Fruit fly (Drosophila melanogaster): Measurements from ENCODE around the gene Secp43.

Secp43 gene

DNA sequence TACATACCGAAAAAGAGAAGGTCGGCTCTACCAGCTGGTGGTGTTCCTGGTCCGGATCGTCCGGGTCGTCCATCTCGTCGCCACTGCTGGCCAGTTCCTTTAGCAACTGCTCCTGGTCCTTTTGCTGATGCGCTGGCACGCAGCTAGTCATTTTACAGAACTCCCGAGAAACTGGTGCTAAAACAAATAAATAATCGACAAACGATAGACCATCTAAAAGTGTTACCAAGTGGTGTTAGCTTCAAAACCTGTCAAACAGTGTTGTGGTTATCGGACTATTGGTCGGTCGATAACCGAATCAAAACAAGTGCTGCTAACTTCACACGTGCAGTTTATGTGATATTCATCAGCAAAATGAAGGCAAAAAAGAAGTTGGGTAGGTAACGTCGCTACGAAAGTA lies 9.8 kb downstream of the Secp43 start, which contains the start of the genes morgue and Elp3:
Gene morgue, minus strand, starts transcription at position 224 of the 400 bp plus-strand sequence.
Gene Elp3, plus strand, starts transcription at position 276 of the 400 bp plus-strand sequence.
- TF ChIP-seq psq (optimal IDR thresholded peaks at IDR 0.05), result no peak
- TF ChIP-seq CG8478 (optimal IDR thresholded peaks at IDR 0.05), result no peak
- TF ChIP-seq pan (optimal IDR thresholded peaks at IDR 0.05), result no peak
- TF ChIP-seq Dll (optimal IDR thresholded peaks at IDR 0.05), result no peak
- TF ChIP-seq usp (GFP tag; optimal IDR thresholded peaks at IDR 0.05), result no peak

dm6 chr2L:4442010-4442587 lies 12.2 kb downstream of the Secp43 start, which contains the start of the genes Sfp24F and CG15432:
Sfp24F (minus strand) TSS chr2L:4442060.
CG15432 (plus strand) TSS chr2L:4442320.
- TF ChIP-seq pan (optimal IDR thresholded peaks at IDR 0.05) (no peak), CG8478 (optimal IDR thresholded peaks at IDR 0.05) (no peak), psq (optimal IDR thresholded peaks at IDR 0.05) (no peak), EcR (GFP tag; optimal IDR thresholded peaks at IDR 0.05) (no peak), Dll (optimal IDR thresholded peaks at IDR 0.05) (no peak), usp (GFP tag; optimal IDR thresholded peaks at IDR 0.05) (no peak)

DNA sequence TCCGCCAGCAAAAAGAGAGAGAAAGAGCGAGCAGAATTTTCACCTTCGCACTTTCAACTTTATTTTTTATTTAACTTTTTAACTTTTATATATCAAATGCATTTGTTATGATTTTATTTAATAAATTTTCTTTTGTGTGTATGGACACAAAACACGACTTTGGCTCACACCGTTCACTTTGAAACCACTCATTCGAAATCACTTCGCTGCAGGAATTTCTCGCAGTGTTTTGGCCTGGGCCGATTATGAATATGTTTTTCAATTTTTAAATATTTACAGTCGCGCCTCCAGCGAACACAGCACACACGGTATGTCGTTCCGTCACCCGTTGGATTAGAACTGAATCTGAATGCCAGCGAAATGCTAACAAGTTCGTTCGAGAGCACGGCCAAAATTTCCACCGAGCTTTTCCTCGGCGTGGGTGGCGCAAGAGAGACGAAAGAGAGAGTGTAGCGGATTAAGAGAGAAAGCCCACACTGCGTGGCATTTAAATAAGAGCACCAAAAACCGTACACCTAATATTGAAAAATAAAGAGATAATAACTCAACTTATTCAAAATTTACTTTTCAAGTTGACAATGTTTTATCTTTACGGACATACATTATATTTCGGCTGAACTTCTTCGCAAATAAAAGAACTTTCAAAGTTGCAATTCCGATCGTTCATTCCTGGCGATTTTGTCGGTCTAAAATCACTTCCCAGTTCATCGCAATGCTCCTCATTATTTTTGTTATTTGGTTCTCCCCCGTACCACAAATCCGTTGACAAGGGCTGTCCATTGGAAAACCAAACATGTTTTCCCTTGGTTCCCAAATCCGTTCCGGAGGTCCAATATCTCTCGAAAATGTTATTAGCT lies 13.1 kb downstream of the Secp43 start, which contains the start of gene CG15431:
Gene CG15431, minus strand, starts transcription at position 402 of the 857 bp plus-strand sequence.
- TF ChIP-seq CG8478 (optimal IDR thresholded peaks at IDR 0.05) (no peak), usp (GFP tag; optimal IDR thresholded peaks at IDR 0.05) (no peak), pan (optimal IDR thresholded peaks at IDR 0.05) (no peak), psq (optimal IDR thresholded peaks at IDR 0.05) (no peak), Dll (optimal IDR thresholded peaks at IDR 0.05) (no peak), EcR (GFP tag; optimal IDR thresholded peaks at IDR 0.05) (no peak)

DNA sequence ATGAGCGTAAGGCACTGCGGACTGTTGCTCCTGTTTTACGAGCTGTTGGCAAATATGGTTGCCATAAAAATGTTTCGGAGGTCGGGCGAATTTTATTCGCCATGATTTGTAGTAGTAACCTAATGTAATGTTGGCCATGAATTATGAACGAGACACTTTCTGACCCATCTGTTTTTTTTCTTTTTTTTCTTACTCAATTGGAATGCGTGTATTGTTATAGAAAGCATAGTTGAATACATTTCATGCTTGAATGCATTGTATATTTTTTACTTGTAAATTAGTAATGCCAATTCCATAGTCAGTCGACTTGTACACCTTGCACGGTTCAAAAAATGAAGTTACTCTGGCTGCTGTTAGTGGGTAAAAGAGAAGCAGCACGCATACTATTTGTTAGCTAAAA lies 16.8 kb downstream of the Secp43 start, which contains the start of gene CG43056:
Gene CG43056, plus strand, starts transcription at position 301 of the 400 bp plus-strand sequence.
- TF ChIP-seq psq (optimal IDR thresholded peaks at IDR 0.05) (no peak), pan (optimal IDR thresholded peaks at IDR 0.05) (no peak), Dll (optimal IDR thresholded peaks at IDR 0.05) (no peak), usp (GFP tag; optimal IDR thresholded peaks at IDR 0.05) (no peak), CG8478 (optimal IDR thresholded peaks at IDR 0.05) (no peak), EcR (GFP tag; optimal IDR thresholded peaks at IDR 0.05) (no peak)

DNA sequence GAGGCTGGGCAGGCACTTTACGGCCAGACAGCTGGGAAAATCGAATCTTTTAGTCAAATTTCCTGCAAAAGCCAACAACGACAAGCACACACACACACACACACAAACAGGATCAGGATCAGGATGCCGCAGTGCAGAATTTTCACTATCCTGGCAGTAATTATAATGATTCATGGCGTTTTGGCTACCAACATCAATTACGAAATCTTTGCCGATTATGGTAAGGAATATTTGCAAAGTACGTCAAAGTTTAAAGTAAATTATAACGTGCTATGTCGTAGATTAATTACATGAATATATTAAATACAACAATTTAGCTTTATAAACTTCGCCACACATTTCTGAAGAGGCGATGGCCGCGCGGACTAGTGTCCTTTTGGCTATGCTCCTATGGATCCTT lies 20.6 kb downstream of the Secp43 start, which contains the start of the genes CG34177 and CG34178:
Gene CG34177, plus strand, starts transcription at position 301 of the 400 bp plus-strand sequence.
Gene CG34178, plus strand, starts transcription at position 301 of the 400 bp plus-strand sequence.
- TF ChIP-seq Dll (optimal IDR thresholded peaks at IDR 0.05) (no peak), pan (optimal IDR thresholded peaks at IDR 0.05) (no peak), EcR (GFP tag; optimal IDR thresholded peaks at IDR 0.05) (no peak), CG8478 (optimal IDR thresholded peaks at IDR 0.05) (no peak), usp (GFP tag; optimal IDR thresholded peaks at IDR 0.05) (no peak), psq (optimal IDR thresholded peaks at IDR 0.05) (no peak)

DNA sequence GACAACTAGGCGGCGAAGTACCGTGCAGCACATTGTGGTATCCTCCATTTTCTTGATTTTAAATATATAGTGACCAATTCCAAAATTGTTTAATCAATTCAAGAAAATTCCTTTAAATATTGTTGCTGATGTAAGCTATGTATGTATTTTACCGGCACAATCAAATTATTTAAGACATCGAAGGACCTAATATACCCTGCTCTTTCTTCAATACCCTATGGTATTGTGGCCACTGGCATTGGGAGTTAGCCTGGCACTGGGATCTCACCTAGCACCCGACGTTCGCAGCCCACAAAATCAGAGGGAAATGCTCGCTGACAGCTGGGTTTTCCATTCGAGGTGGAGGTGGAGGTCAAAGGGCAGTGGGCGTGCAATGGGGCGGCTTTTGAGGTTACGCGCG lies 32.1 kb downstream of the Secp43 start:
- no peak for TF ChIP-seq EcR (GFP tag; optimal IDR thresholded peaks at IDR 0.05)
- TF ChIP-seq Dll (optimal IDR thresholded peaks at IDR 0.05), result no peak
- TF ChIP-seq usp (GFP tag; optimal IDR thresholded peaks at IDR 0.05), result no peak
- no peak for TF ChIP-seq pan (optimal IDR thresholded peaks at IDR 0.05)
- TF ChIP-seq CG8478 (optimal IDR thresholded peaks at IDR 0.05), result no peak
- no peak for TF ChIP-seq psq (optimal IDR thresholded peaks at IDR 0.05)

dm6 chr2L:4418819-4419218 lies 35.4 kb downstream of the Secp43 start:
- TF ChIP-seq Dll (optimal IDR thresholded peaks at IDR 0.05), result no peak
- no peak for TF ChIP-seq EcR (GFP tag; optimal IDR thresholded peaks at IDR 0.05)
- no peak for TF ChIP-seq psq (optimal IDR thresholded peaks at IDR 0.05)
- TF ChIP-seq pan (optimal IDR thresholded peaks at IDR 0.05), result no peak
- TF ChIP-seq CG8478 (optimal IDR thresholded peaks at IDR 0.05), result no peak
- TF ChIP-seq usp (GFP tag; optimal IDR thresholded peaks at IDR 0.05), result no peak

dm6 chr2L:4417982-4418381 lies 36.3 kb downstream of the Secp43 start:
- no peak for TF ChIP-seq psq (optimal IDR thresholded peaks at IDR 0.05)
- TF ChIP-seq EcR (GFP tag; optimal IDR thresholded peaks at IDR 0.05), result no peak
- no peak for TF ChIP-seq Dll (optimal IDR thresholded peaks at IDR 0.05)
- no peak for TF ChIP-seq usp (GFP tag; optimal IDR thresholded peaks at IDR 0.05)
- TF ChIP-seq pan (optimal IDR thresholded peaks at IDR 0.05), result no peak
- no peak for TF ChIP-seq CG8478 (optimal IDR thresholded peaks at IDR 0.05)

- TF ChIP-seq pan (optimal IDR thresholded peaks at IDR 0.05) (no peak), EcR (GFP tag; optimal IDR thresholded peaks at IDR 0.05) (no peak), Dll (optimal IDR thresholded peaks at IDR 0.05) (no peak), psq (optimal IDR thresholded peaks at IDR 0.05) (no peak), CG8478 (optimal IDR thresholded peaks at IDR 0.05) (no peak), usp (GFP tag; optimal IDR thresholded peaks at IDR 0.05) (no peak)
Observed at dm6 chr2L:4416903-4417302, 37.4 kb downstream of the Secp43 start.

DNA sequence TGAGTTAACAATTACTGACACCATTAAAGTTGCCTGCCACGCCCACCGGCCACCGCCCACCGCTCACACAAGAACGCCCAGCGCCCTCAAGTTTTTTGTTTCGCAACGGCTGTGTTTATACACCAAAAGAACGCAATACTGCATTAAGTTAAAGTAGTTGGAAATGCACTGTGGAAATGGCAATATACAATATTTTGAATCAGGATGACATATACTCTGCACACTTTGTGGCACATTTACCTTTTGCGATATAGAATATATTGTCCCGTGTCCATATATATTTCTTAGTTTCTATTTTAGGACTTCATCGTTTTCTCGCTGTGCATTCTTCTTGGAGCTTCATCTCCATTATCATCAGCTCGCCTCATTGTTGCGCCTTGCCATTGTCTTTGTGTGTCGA lies 38.2 kb downstream of the Secp43 start:
- TF ChIP-seq EcR (GFP tag; optimal IDR thresholded peaks at IDR 0.05) (no peak), CG8478 (optimal IDR thresholded peaks at IDR 0.05) (no peak)

DNA sequence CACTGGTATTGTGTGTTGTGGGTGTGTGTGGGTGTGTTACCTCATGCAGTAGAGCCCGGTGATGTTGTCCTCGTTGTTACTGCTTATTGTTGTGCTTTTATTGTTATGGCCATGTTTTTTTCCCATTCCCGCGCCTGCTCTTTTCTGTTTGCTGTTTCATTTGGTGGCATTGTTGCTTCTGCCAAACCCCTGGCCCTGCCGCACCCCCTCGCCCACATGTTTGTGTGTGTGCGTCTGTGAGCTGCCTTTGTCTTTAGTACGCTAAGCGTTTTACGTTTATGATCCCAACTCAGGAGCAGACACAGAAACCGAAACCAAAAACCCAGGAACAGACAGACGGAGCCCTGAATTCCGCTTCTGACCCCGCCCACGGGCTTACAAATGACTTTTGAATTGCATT lies 40.2 kb downstream of the Secp43 start:
- TF ChIP-seq psq (optimal IDR thresholded peaks at IDR 0.05) (no peak), pan (optimal IDR thresholded peaks at IDR 0.05) (no peak), Dll (optimal IDR thresholded peaks at IDR 0.05) (no peak), CG8478 (optimal IDR thresholded peaks at IDR 0.05) (no peak), EcR (GFP tag; optimal IDR thresholded peaks at IDR 0.05) (no peak), usp (GFP tag; optimal IDR thresholded peaks at IDR 0.05) (no peak)

DNA sequence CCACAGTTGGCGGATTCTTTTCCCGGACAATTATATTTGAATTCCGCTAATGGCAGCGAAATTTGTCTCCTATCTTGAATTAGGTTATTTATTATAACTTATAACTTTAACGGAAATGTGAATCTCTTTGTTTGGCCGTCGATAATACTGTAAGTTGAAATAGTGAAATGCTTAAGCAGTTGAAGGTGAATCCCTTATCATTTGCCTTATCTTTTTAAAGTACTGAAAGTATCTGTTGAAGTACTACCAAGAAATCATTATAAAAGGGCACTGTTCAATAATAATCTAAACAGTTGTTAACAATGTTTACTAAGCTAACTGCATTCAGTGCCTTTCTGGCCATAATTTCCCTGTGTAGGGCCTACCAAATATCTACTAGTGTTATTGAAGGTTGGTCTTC lies 43.4 kb downstream of the Secp43 start, which contains the start of gene CG43055:
Gene CG43055, plus strand, starts transcription at position 301 of the 400 bp plus-strand sequence.
- no peak for TF ChIP-seq Dll (optimal IDR thresholded peaks at IDR 0.05)
- TF ChIP-seq EcR (GFP tag; optimal IDR thresholded peaks at IDR 0.05), result no peak
- no peak for TF ChIP-seq pan (optimal IDR thresholded peaks at IDR 0.05)
- no peak for TF ChIP-seq psq (optimal IDR thresholded peaks at IDR 0.05)
- TF ChIP-seq CG8478 (optimal IDR thresholded peaks at IDR 0.05), result no peak
- TF ChIP-seq usp (GFP tag; optimal IDR thresholded peaks at IDR 0.05), result no peak

All from whole organism.